Worm (Caenorhabditis elegans) whole organism, midembryonic: ENCODE measurements around the gene C06E7.4.

Source experiments
- T22C8.4 ChIP-seq: fragments of 200-800 bp; sonication (Bioruptor generic); IDR thresholded peaks from 2 replicates; pipeline ENCODE4 v1.3.6; 2022; ENCODE audit warnings: missing genetic modification characterization, missing compliant biosample characterization
- cog-1 ChIP-seq: sonication (generic microtip); optimal IDR thresholded peaks from 2 replicates; lab custom pipeline; 2016; ENCODE audit warnings: missing genetic modification characterization, missing compliant biosample characterization
- flt-1 ChIP-seq: fragments of 200-800 bp; sonication (Bioruptor generic); IDR thresholded peaks from 2 replicates; pipeline ENCODE4 v1.3.6; 2022; ENCODE audit warnings: missing genetic modification characterization, missing compliant biosample characterization
- klf-2 ChIP-seq: fragments of 200-800 bp; sonication (Bioruptor generic); conservative IDR thresholded peaks from 2 replicates; pipeline ENCODE4 v1.3.6; 2022; ENCODE audit warnings: missing genetic modification reagents, missing genetic modification characterization, missing compliant biosample characterization
- med-1 ChIP-seq: sonication (generic microtip); optimal IDR thresholded peaks from 2 replicates; lab custom pipeline; 2017; ENCODE audit warnings: missing genetic modification characterization, mild to moderate bottlenecking, missing compliant biosample characterization, antibody characterized with exemption, missing genetic modification reagents; ENCODE audit not compliant: insufficient read depth
- ref-1 ChIP-seq: fragments of 200-800 bp; sonication (Bioruptor generic); conservative IDR thresholded peaks from 2 replicates; pipeline ENCODE4 v1.3.6; 2022; ENCODE audit warnings: missing genetic modification reagents, missing genetic modification characterization, missing compliant biosample characterization
- tab-1 ChIP-seq: fragments of 200-800 bp; sonication (Bioruptor generic); IDR thresholded peaks from 2 replicates; pipeline ENCODE4 v1.3.6; 2022; ENCODE audit warnings: missing genetic modification characterization, missing compliant biosample characterization
- ztf-23 ChIP-seq: fragments of 200-800 bp; sonication (Bioruptor generic); IDR thresholded peaks from 2 replicates; pipeline ENCODE4 v1.3.6; 2022; ENCODE audit warnings: missing genetic modification reagents, missing genetic modification characterization, missing compliant biosample characterization
- ztf-29 ChIP-seq: fragments of 200-800 bp; sonication (Bioruptor generic); IDR thresholded peaks from 2 replicates; pipeline ENCODE4 v1.3.6; 2022; ENCODE audit warnings: missing genetic modification reagents, missing genetic modification characterization, missing compliant biosample characterization

The C06E7.4 gene

DNA sequence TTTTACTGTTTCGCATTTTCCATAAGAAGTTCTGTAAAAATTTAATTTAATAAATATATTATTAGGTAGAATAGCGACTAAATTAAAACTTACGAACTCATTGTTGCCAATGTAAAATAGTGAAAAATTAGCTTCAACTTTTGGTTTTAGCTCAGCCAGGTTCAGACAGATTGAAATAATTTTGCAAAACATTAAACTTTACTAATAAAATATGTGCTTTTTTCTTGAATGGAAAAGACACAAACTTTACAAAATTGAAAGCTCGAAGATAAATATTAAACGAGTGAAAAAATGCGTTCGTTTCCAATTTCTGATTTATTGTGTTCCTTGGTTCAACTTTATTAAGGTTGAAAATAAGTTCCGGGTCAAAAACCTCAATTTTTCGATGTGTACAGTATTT lies 20.1 kb upstream of the C06E7.4 start, which contains the start of gene srv-22:
TSS of gene srv-22 (minus strand) at position 101 of the 400 bp plus-strand sequence.
- TF ChIP-seq klf-2 (GFP tag; lab: Robert Waterston, UW) (no peak), cog-1 (no peak), med-1 (GFP tag; lab: Kevin White, UChicago) (no peak), T22C8.4 (GFP tag; lab: Robert Waterston, UW) (no peak), flt-1 (no peak), ref-1 (GFP tag; lab: Robert Waterston, UW) (no peak), ztf-23 (no peak), ztf-29 (GFP tag; lab: Robert Waterston, UW) (no peak), tab-1 (GFP tag; lab: Robert Waterston, UW) (no peak)

DNA sequence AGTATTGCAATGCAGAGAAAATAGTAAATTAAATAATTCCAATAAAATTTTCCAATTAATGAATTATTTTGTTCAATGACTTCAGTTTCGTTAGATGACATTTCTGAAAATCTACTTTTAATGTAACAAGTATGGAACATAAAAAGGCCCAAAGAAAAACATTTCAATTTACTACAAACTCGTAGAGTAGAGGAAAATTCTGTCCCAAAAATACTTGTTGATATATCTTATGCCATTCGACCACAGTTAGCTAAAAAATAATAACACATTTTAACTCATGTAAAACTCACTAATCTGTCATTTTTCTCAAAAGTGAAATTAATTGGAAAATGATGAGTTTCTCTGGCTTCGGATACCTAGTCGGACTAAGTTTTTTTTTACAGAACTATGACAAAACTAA lies 17.5 kb upstream of the C06E7.4 start, which contains the start of gene srv-21:
TSS of gene srv-21 (minus strand) at position 101 of the 400 bp plus-strand sequence.
- TF ChIP-seq klf-2 (GFP tag; lab: Robert Waterston, UW) (no peak), cog-1 (no peak), med-1 (GFP tag; lab: Kevin White, UChicago) (no peak), tab-1 (GFP tag; lab: Robert Waterston, UW) (no peak), T22C8.4 (GFP tag; lab: Robert Waterston, UW) (no peak), ztf-29 (GFP tag; lab: Robert Waterston, UW) (no peak), flt-1 (no peak), ztf-23 (no peak), ref-1 (GFP tag; lab: Robert Waterston, UW) (no peak)

DNA sequence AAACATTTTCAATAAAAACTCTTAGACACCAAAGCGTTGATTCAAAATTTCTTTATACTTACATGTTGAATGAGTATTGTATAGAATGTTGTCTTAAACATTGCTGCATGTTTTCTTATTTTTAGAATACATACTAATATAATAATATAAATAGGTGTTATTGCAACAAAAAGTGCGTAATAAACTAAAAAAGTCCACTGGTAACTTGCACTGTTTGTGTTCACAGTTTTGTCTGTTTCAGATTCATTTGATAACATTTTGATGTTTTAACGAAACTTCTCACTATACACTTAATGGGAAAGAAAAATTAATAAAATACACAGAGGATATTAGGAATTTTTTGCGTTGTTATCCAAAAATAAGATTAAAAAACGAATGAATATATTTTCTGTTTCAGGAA lies 14.0 kb upstream of the C06E7.4 start, which contains the start of gene srv-19:
TSS of gene srv-19 (minus strand) at position 101 of the 400 bp plus-strand sequence.
- TF ChIP-seq ztf-29 (GFP tag; lab: Robert Waterston, UW) (no peak), klf-2 (GFP tag; lab: Robert Waterston, UW) (no peak), cog-1 (no peak), flt-1 (no peak), ztf-23 (no peak), ref-1 (GFP tag; lab: Robert Waterston, UW) (no peak), T22C8.4 (GFP tag; lab: Robert Waterston, UW) (no peak), tab-1 (GFP tag; lab: Robert Waterston, UW) (no peak), med-1 (GFP tag; lab: Kevin White, UChicago) (no peak)

DNA sequence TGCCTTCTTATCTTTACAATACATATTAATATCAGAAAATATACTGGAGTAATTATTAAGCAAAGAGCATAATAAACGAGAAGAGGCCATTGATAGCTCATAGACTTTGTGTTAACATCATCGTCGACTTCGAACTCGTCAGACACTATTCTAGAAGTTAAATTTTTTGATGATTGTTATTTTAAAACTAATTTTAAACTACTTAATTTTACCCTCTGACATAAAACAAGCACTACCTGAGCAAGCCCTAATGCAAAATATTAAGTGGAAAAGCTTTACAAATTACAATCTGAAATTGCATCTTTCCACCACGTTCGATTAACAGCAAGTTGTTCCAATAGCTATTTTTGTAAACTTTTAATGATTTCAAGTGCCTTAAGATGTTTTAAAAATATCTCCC lies 10.3 kb upstream of the C06E7.4 start, which contains the start of gene srv-17:
TSS of gene srv-17 (minus strand) at position 101 of the 400 bp plus-strand sequence.
- TF ChIP-seq ztf-23 (no peak), med-1 (GFP tag; lab: Kevin White, UChicago) (no peak), ztf-29 (GFP tag; lab: Robert Waterston, UW) (no peak), ref-1 (GFP tag; lab: Robert Waterston, UW) (no peak), tab-1 (GFP tag; lab: Robert Waterston, UW) (no peak), cog-1 (no peak), T22C8.4 (GFP tag; lab: Robert Waterston, UW) (no peak), klf-2 (GFP tag; lab: Robert Waterston, UW) (no peak), flt-1 (no peak)

DNA sequence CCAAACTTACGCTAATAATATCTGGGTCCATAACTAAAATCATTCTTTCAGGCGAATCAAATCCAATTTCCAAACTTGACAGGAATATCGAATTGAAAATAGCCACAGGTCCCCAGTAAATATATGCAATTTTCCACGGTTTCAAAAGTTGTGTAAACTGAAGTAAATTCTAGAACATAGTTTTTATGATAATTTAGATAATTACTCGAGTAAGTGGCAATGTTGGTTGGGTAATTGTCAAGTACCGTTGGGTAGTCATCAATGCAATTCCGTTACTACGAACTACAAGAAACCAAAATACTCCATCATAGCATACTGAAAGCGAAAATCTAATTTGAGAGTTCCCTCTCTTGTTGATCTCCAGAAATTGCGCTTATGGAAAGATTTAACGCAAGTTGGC lies 9.6 kb upstream of the C06E7.4 start:
- TF ChIP-seq klf-2 (GFP tag; lab: Robert Waterston, UW) (no peak), med-1 (GFP tag; lab: Kevin White, UChicago) (no peak), T22C8.4 (GFP tag; lab: Robert Waterston, UW) (no peak), ztf-23 (no peak), tab-1 (GFP tag; lab: Robert Waterston, UW) (no peak), ztf-29 (GFP tag; lab: Robert Waterston, UW) (no peak)

DNA sequence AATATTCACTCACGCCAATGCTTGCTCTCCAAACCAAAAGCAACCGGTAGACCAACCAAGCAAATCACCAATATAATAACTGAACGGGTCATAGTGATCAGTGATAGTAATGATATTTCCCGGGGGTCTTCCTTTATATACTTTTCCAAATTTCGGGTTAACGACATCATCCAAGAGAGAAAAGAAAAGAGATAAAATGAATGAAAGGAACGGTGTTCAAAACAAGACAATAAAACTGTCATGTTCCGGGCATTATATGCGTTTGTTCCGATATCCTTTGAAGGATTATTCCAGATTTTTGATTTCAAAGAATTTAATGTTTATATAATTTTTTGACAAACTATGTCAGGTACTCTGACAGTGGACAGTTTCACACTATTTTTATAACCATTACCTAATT lies 7.4 kb upstream of the C06E7.4 start, which contains the start of gene C06E7.88:
TSS of gene C06E7.88 (minus strand) at position 101 of the 400 bp plus-strand sequence.
- TF ChIP-seq ref-1 (GFP tag; lab: Robert Waterston, UW) (no peak), med-1 (GFP tag; lab: Kevin White, UChicago) (no peak), ztf-23 (no peak), klf-2 (GFP tag; lab: Robert Waterston, UW) (no peak), flt-1 (no peak), cog-1 (no peak), tab-1 (GFP tag; lab: Robert Waterston, UW) (no peak), ztf-29 (GFP tag; lab: Robert Waterston, UW) (no peak), T22C8.4 (GFP tag; lab: Robert Waterston, UW) (no peak)

DNA sequence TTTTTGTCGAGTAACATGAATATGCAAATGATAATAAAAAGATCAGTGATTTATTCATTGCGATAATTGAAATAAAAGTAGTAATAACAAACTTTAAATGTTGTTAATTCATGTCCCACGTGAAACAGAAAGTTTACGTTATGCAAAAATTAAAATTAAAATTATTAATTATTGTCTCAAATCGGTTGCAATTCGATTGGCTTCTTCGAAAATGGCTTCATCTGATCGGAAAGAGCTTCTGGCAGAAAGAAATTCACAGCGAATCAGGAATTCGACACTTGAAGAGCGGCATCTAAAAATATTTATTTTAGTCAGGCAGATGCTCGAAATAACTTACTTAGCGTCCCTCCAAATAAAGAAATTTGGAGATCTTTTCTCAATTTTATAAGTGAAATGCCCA lies 6.0 kb upstream of the C06E7.4 start, which contains the start of gene spe-27:
TSS of gene spe-27 (minus strand) at position 101 of the 400 bp plus-strand sequence.
- no peak for TF ChIP-seq flt-1
- TF ChIP-seq cog-1, result no peak
- TF ChIP-seq ztf-29 (GFP tag; lab: Robert Waterston, UW), result no peak
- no peak for TF ChIP-seq med-1 (GFP tag; lab: Kevin White, UChicago)
- TF ChIP-seq klf-2 (GFP tag; lab: Robert Waterston, UW), result no peak
- no peak for TF ChIP-seq tab-1 (GFP tag; lab: Robert Waterston, UW)
- no peak for TF ChIP-seq ref-1 (GFP tag; lab: Robert Waterston, UW)
- TF ChIP-seq ztf-23, result no peak
- TF ChIP-seq T22C8.4 (GFP tag; lab: Robert Waterston, UW), result no peak

DNA sequence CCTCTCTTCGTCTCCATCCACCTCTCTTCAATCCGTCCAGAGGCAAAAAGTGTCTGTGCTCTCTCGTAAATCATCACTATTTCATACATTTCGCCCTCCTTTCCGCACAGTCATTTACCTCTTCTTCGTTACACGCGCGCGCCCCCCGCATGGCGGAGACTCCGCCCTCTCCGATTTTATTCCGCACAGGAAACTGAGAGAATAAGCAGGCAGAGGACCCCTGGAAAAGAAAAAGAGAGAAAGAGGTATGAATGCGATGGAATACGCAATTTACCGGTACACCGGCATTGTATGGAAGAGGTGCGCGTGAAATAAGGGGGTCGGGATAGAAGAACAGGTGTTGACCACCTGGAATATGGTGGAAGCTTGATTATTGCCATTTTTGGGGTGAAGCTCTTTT lies 986 bp upstream of the C06E7.4 start:
- TF ChIP-seq med-1 (GFP tag; lab: Kevin White, UChicago) (no peak), flt-1 (no peak; the same call in 1 of the 2 replicates), cog-1 (no peak), ztf-23 (no peak), tab-1 (GFP tag; lab: Robert Waterston, UW) (no peak), ztf-29 (GFP tag; lab: Robert Waterston, UW) (no peak), T22C8.4 (GFP tag; lab: Robert Waterston, UW) (no peak), klf-2 (GFP tag; lab: Robert Waterston, UW) (no peak), ref-1 (GFP tag; lab: Robert Waterston, UW) (no peak)

DNA sequence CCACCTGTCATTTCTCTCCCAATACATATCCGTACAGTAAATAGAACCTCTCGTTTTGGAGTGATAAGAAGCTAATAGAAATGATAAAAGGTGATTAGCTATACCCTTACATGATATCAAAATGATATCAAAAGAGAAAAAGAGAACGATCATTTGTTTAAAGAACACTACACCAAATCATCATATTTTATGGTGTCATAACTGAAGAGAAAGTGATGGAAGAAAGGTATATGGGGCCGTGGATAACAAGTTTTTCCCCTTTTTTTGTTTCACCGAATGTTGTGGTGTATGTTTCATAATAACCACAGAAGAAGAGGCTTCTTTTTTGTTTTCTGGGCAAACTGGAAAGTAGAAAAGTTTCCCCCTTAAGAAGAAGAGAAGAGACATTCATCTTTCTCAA lies 1.6 kb downstream of the C06E7.4 start:
- no peak for TF ChIP-seq ztf-29 (GFP tag; lab: Robert Waterston, UW)
- TF ChIP-seq med-1 (GFP tag; lab: Kevin White, UChicago), result no peak
- TF ChIP-seq ztf-23, result no peak
- TF ChIP-seq cog-1, result no peak
- no peak for TF ChIP-seq tab-1 (GFP tag; lab: Robert Waterston, UW)
- no peak for TF ChIP-seq T22C8.4 (GFP tag; lab: Robert Waterston, UW)
- TF ChIP-seq klf-2 (GFP tag; lab: Robert Waterston, UW), result no peak
- TF ChIP-seq flt-1, result no peak
